Fruit fly (Drosophila melanogaster): ENCODE measurements around the gene CG17141.

CG17141 gene

dm6 chr3R:22724149-22724973 lies 23.0 kb downstream of the CG17141 start, which contains the start of gene Irp-1A (continued):
- TF ChIP-seq chn (GFP tag; optimal IDR thresholded peaks at IDR 0.05) = peak; percentile 14
- TF ChIP-seq CG10431 (GFP tag; optimal IDR thresholded peaks at IDR 0.05) = peak; percentile 7
- TF ChIP-seq salm (tag; optimal IDR thresholded peaks at IDR 0.05) = peak; percentile 62
- TF ChIP-seq CG1233 (GFP tag; optimal IDR thresholded peaks at IDR 0.05) = peak; percentile 41
- TF ChIP-seq CG18476 (GFP tag; optimal IDR thresholded peaks at IDR 0.05) = peak; percentile 18
- peak; percentile 60 for TF ChIP-seq E2f2 (GFP tag; IDR thresholded peaks at IDR 0.05)
- no peak for TF ChIP-seq Tbp (GFP tag; optimal IDR thresholded peaks at IDR 0.05)
- peak; percentile 79 for TF ChIP-seq gsb-n (tag; optimal IDR thresholded peaks at IDR 0.05)
- peak; percentile 86 for TF ChIP-seq CG34422 (GFP tag; IDR thresholded peaks at IDR 0.05)
- TF ChIP-seq wdn (GFP tag; IDR thresholded peaks at IDR 0.05) = peak; percentile 74
- TF ChIP-seq CG10654 (GFP tag; optimal IDR thresholded peaks at IDR 0.05) = peak; percentile 49
- TF ChIP-seq Scr (GFP tag; IDR thresholded peaks at IDR 0.05; ENCODE audit: partially characterized antibody) = peak; percentile 90
- TF ChIP-seq CG5953 (GFP tag; IDR thresholded peaks at IDR 0.05) = no peak
- peak; percentile 41 for TF ChIP-seq Myb (GFP tag; optimal IDR thresholded peaks at IDR 0.05)
- TF ChIP-seq CG14860 (GFP tag; IDR thresholded peaks at IDR 0.05; ENCODE audit: partially characterized antibody) = peak; percentile 56; the same call in 2 of the 3 replicates
- TF ChIP-seq CG9932 (GFP tag; IDR thresholded peaks at IDR 0.05) = peak; percentile 84
- no peak for TF ChIP-seq Side (GFP tag; optimal IDR thresholded peaks at IDR 0.05)
- TF ChIP-seq Dp (GFP tag; optimal IDR thresholded peaks at IDR 0.05) = peak; percentile 37
- no peak for TF ChIP-seq CG7745 (tag; optimal IDR thresholded peaks at IDR 0.05)
- TF ChIP-seq sd (tag; optimal IDR thresholded peaks at IDR 0.05) = peak; percentile 51
- peak; percentile 86 for TF ChIP-seq CG34224 (GFP tag; IDR thresholded peaks at IDR 0.05; ENCODE audit: partially characterized antibody)
- no peak for TF ChIP-seq CG11093 (GFP tag; IDR thresholded peaks at IDR 0.05)
- peak; percentile 68 for TF ChIP-seq Drgx (GFP tag; IDR thresholded peaks at IDR 0.05)
- peak; percentile 70 for TF ChIP-seq CG15601 (tag; optimal IDR thresholded peaks at IDR 0.05)
- no peak for TF ChIP-seq CG8359 (GFP tag; optimal IDR thresholded peaks at IDR 0.05; ENCODE audit: borderline replicate concordance)
- peak; percentile 76 for TF ChIP-seq dmrt11E (tag; optimal IDR thresholded peaks at IDR 0.05)
- peak; percentile 81 for TF ChIP-seq CG14710 (tag; optimal IDR thresholded peaks at IDR 0.05)
- 0 out of 2 replicates have a peak, but pooled peaks have one; percentile 56 for TF ChIP-seq toy (GFP tag; IDR thresholded peaks at IDR 0.05)
- no peak for TF ChIP-seq CG11398 (GFP tag; optimal IDR thresholded peaks at IDR 0.05)
- TF ChIP-seq nmo (GFP tag; optimal IDR thresholded peaks at IDR 0.05) = peak; percentile 82
- no peak for TF ChIP-seq btn (GFP tag; optimal IDR thresholded peaks at IDR 0.05)
- TF ChIP-seq CG12071 (GFP tag; optimal IDR thresholded peaks at IDR 0.05) = no peak
- peak; percentile 2 for TF ChIP-seq CG4820 (GFP tag; optimal IDR thresholded peaks at IDR 0.05)
- peak; percentile 69 for TF ChIP-seq CG12155 (GFP tag; optimal IDR thresholded peaks at IDR 0.05)
- TF ChIP-seq HHEX (GFP tag; optimal IDR thresholded peaks at IDR 0.05) = peak; percentile 60
- TF ChIP-seq lmd (GFP tag; IDR thresholded peaks at IDR 0.05) = peak; percentile 72
- TF ChIP-seq CG10462 (GFP tag; optimal IDR thresholded peaks at IDR 0.05) = peak; percentile 31
- TF ChIP-seq CG3281 (GFP tag; optimal IDR thresholded peaks at IDR 0.05) = peak; percentile 76
- TF ChIP-seq Dek (tag; optimal IDR thresholded peaks at IDR 0.05) = peak; percentile 80
- TF ChIP-seq luna (GFP tag; optimal IDR thresholded peaks at IDR 0.05) = no peak
- TF ChIP-seq Bteb2 (GFP tag; optimal IDR thresholded peaks at IDR 0.05) = no peak
- peak; percentile 57 for TF ChIP-seq zen (tag; optimal IDR thresholded peaks at IDR 0.05)
- TF ChIP-seq ase (GFP tag; IDR thresholded peaks at IDR 0.05) = peak; percentile 59; the same call in 2 of the 3 replicates
- peak in 1 of 2 experiments; percentile 83 for TF ChIP-seq bsh (GFP tag; optimal IDR thresholded peaks at IDR 0.05)
- TF ChIP-seq CG10979 (tag; optimal IDR thresholded peaks at IDR 0.05) = peak; percentile 80
- TF ChIP-seq Atf-2 (GFP tag; optimal IDR thresholded peaks at IDR 0.05) = no peak
- TF ChIP-seq gsb (GFP tag; IDR thresholded peaks at IDR 0.05) = peak; percentile 51; the same call in 1 of the 2 replicates
- peak; percentile 73; the same call in 2 of the 3 replicates for TF ChIP-seq CG11456 (GFP tag; IDR thresholded peaks at IDR 0.05)
